Worm (Caenorhabditis elegans) whole organism, early embryonic: ENCODE data around the gene mcm-7.

Experiments
- B0310.2 ChIP-seq: sonication (generic microtip); optimal IDR thresholded peaks from 2 replicates; lab custom pipeline; 2016; ENCODE audit warnings: mild to moderate bottlenecking, missing genetic modification characterization, missing compliant biosample characterization
- F13C5.2 ChIP-seq: sonication (generic microtip); optimal IDR thresholded peaks from 2 replicates; lab custom pipeline; 2017; ENCODE audit warnings: mild to moderate bottlenecking, missing genetic modification characterization, inconsistent platforms, missing compliant biosample characterization
- aly-1 ChIP-seq: sonication (generic microtip); optimal IDR thresholded peaks from 2 replicates; lab custom pipeline; 2016; ENCODE audit warnings: missing genetic modification characterization, missing compliant biosample characterization
- ama-1 ChIP-seq: fragments of 150-350 bp; optimal IDR thresholded peaks from 2 replicates; lab custom pipeline; 2014
- ceh-13 ChIP-seq: fragments of 200-800 bp; sonication (Bioruptor generic); optimal IDR thresholded peaks from 2 replicates; lab custom pipeline; 2018; ENCODE audit warnings: mild to moderate bottlenecking, missing genetic modification characterization, missing compliant biosample characterization
- ceh-36 ChIP-seq: sonication (generic microtip); optimal IDR thresholded peaks from 2 replicates; lab custom pipeline; 2016; ENCODE audit warnings: missing genetic modification characterization, inconsistent platforms, missing compliant biosample characterization
- ets-7 ChIP-seq: sonication (generic microtip); optimal IDR thresholded peaks from 2 replicates; lab custom pipeline; 2016; ENCODE audit warnings: missing genotype, missing genetic modification characterization, missing compliant biosample characterization
- flt-1 ChIP-seq: fragments of 200-800 bp; sonication (Bioruptor generic); IDR thresholded peaks from 2 replicates; pipeline ENCODE4 v1.3.6; 2022; ENCODE audit warnings: missing genetic modification characterization, missing compliant biosample characterization
- hmbx-1 ChIP-seq: sonication (generic microtip); optimal IDR thresholded peaks from 2 replicates; lab custom pipeline; 2016; ENCODE audit warnings: mild to moderate bottlenecking, missing genetic modification characterization, missing compliant biosample characterization
- hmg-4 ChIP-seq: fragments of 200-800 bp; sonication (Bioruptor generic); optimal IDR thresholded peaks from 2 replicates; lab custom pipeline; 2018; ENCODE audit warnings: mild to moderate bottlenecking, missing genetic modification characterization, missing compliant biosample characterization
- hnd-1 ChIP-seq: sonication (generic microtip); optimal IDR thresholded peaks from 2 replicates; lab custom pipeline; 2016; ENCODE audit warnings: missing genetic modification characterization, missing compliant biosample characterization
- pes-1 ChIP-seq: fragments of 200-800 bp; sonication (Bioruptor generic); IDR thresholded peaks from 2 replicates; pipeline ENCODE4 v1.3.6; 2022; ENCODE audit warnings: missing genetic modification reagents, missing genetic modification characterization, missing compliant biosample characterization
- scrt-1 ChIP-seq: fragments of 200-800 bp; sonication (Bioruptor generic); IDR thresholded peaks from 2 replicates; pipeline ENCODE4 v1.3.6; 2022; ENCODE audit warnings: missing genetic modification characterization, missing compliant biosample characterization
- sea-1 ChIP-seq: fragments of 200-800 bp; sonication (Bioruptor generic); conservative IDR thresholded peaks from 2 replicates; pipeline ENCODE4 v1.3.6; 2022; ENCODE audit warnings: missing genetic modification characterization, missing compliant biosample characterization
- tbx-11 ChIP-seq: fragments of 200-800 bp; sonication (Bioruptor generic); IDR thresholded peaks from 2 replicates; pipeline ENCODE4 v1.3.6; 2022; ENCODE audit warnings: missing genetic modification characterization, missing compliant biosample characterization
- tbx-37 ChIP-seq: fragments of 200-800 bp; sonication (Bioruptor generic); conservative IDR thresholded peaks from 2 replicates; pipeline ENCODE4 v1.3.6; 2022; ENCODE audit warnings: missing genetic modification reagents, missing genetic modification characterization, missing compliant biosample characterization
- tra-4 ChIP-seq: sonication (generic microtip); optimal IDR thresholded peaks from 2 replicates; lab custom pipeline; 2017; ENCODE audit warnings: missing genetic modification characterization, missing compliant biosample characterization

The mcm-7 gene

ce11 chrV:4346799-4347198, at the start of gene mcm-7:
TSS of gene mcm-7 (plus strand) at chrV:4347166.
- no peak for TF ChIP-seq tbx-37 (GFP tag; lab: Robert Waterston, UW)
- TF ChIP-seq F13C5.2 (tag; lab: Kevin White, UChicago): no peak
- no peak for TF ChIP-seq ets-7 (tag; lab: Kevin White, UChicago)
- no peak for TF ChIP-seq flt-1 (GFP tag; lab: Robert Waterston, UW)
- TF ChIP-seq tra-4 (tag; lab: Kevin White, UChicago): no peak
- no peak for TF ChIP-seq hmg-4
- no peak for TF ChIP-seq B0310.2 (tag; lab: Kevin White, UChicago)
- TF ChIP-seq tbx-11 (GFP tag; lab: Robert Waterston, UW): no peak
- TF ChIP-seq pes-1 (GFP tag; lab: Robert Waterston, UW): no peak
- no peak for TF ChIP-seq ceh-13 (GFP tag; lab: Kevin White, UChicago)
- no peak for TF ChIP-seq ama-1
- TF ChIP-seq ceh-36: no peak
- TF ChIP-seq hmbx-1 (tag; lab: Kevin White, UChicago): no peak
- no peak for TF ChIP-seq scrt-1 (GFP tag; lab: Robert Waterston, UW)
- no peak for TF ChIP-seq sea-1 (GFP tag; lab: Robert Waterston, UW)

ce11 chrV:4298579-4298978, 48.4 kb upstream of the mcm-7 start, which contains the start of gene ZC132.11:
TSS of gene ZC132.11 (minus strand) at chrV:4298679.
- TF ChIP-seq tbx-11 (GFP tag; lab: Robert Waterston, UW): no peak
- no peak for TF ChIP-seq flt-1 (GFP tag; lab: Robert Waterston, UW)
- TF ChIP-seq hmbx-1 (tag; lab: Kevin White, UChicago): no peak

ce11 chrV:4299741-4300140, 47.2 kb upstream of the mcm-7 start, which contains the start of gene ZC132.3:
TSS of gene ZC132.3 (minus strand) at chrV:4299841.
- TF ChIP-seq hmbx-1 (tag; lab: Kevin White, UChicago) (no peak), ama-1 (no peak), sea-1 (GFP tag; lab: Robert Waterston, UW) (no peak), hnd-1 (no peak), ets-7 (tag; lab: Kevin White, UChicago) (no peak), tbx-11 (GFP tag; lab: Robert Waterston, UW) (no peak), aly-1 (no peak), pes-1 (GFP tag; lab: Robert Waterston, UW) (no peak), ceh-13 (GFP tag; lab: Kevin White, UChicago) (no peak), scrt-1 (GFP tag; lab: Robert Waterston, UW) (no peak), flt-1 (GFP tag; lab: Robert Waterston, UW) (no peak), tra-4 (tag; lab: Kevin White, UChicago) (no peak), B0310.2 (tag; lab: Kevin White, UChicago) (no peak), ceh-36 (no peak)

ce11 chrV:4302842-4303241, 44.1 kb upstream of the mcm-7 start:
- TF ChIP-seq hmbx-1 (tag; lab: Kevin White, UChicago) (no peak), pes-1 (GFP tag; lab: Robert Waterston, UW) (no peak), aly-1 (no peak)

ce11 chrV:4303793-4304192, 43.2 kb upstream of the mcm-7 start:
- TF ChIP-seq tra-4 (tag; lab: Kevin White, UChicago) (no peak), F13C5.2 (tag; lab: Kevin White, UChicago) (no peak), flt-1 (GFP tag; lab: Robert Waterston, UW) (no peak), pes-1 (GFP tag; lab: Robert Waterston, UW) (no peak), B0310.2 (tag; lab: Kevin White, UChicago) (no peak)

ce11 chrV:4304240-4304639, 42.7 kb upstream of the mcm-7 start:
- no peak for TF ChIP-seq ceh-36
- no peak for TF ChIP-seq tra-4 (tag; lab: Kevin White, UChicago)
- no peak for TF ChIP-seq hmbx-1 (tag; lab: Kevin White, UChicago)
- TF ChIP-seq tbx-37 (GFP tag; lab: Robert Waterston, UW): no peak
- TF ChIP-seq ceh-13 (GFP tag; lab: Kevin White, UChicago): no peak
- TF ChIP-seq ama-1: no peak
- TF ChIP-seq tbx-11 (GFP tag; lab: Robert Waterston, UW): no peak
- TF ChIP-seq aly-1: no peak
- no peak for TF ChIP-seq scrt-1 (GFP tag; lab: Robert Waterston, UW)
- TF ChIP-seq hmg-4: no peak
- TF ChIP-seq B0310.2 (tag; lab: Kevin White, UChicago): no peak
- TF ChIP-seq sea-1 (GFP tag; lab: Robert Waterston, UW): no peak

ce11 chrV:4310414-4310813, 36.6 kb upstream of the mcm-7 start:
- TF ChIP-seq flt-1 (GFP tag; lab: Robert Waterston, UW) (peak; percentile 23; the same call in 1 of the 2 replicates), scrt-1 (GFP tag; lab: Robert Waterston, UW) (peak; percentile 46; the same call in 1 of the 2 replicates), sea-1 (GFP tag; lab: Robert Waterston, UW) (0 out of 2 replicates have a peak, but pooled peaks have one; percentile 35), pes-1 (GFP tag; lab: Robert Waterston, UW) (peak; percentile 68)

ce11 chrV:4315057-4315456, 31.9 kb upstream of the mcm-7 start, which contains the start of gene srh-192:
TSS of gene srh-192 (minus strand) at chrV:4315157.
- TF ChIP-seq hmg-4: no peak

- no peak for TF ChIP-seq pes-1 (GFP tag; lab: Robert Waterston, UW)
- TF ChIP-seq ets-7 (tag; lab: Kevin White, UChicago): no peak
- TF ChIP-seq tbx-11 (GFP tag; lab: Robert Waterston, UW): no peak
- no peak for TF ChIP-seq aly-1
- TF ChIP-seq ceh-13 (GFP tag; lab: Kevin White, UChicago): no peak
- no peak for TF ChIP-seq ceh-36
- no peak for TF ChIP-seq flt-1 (GFP tag; lab: Robert Waterston, UW)
- no peak for TF ChIP-seq B0310.2 (tag; lab: Kevin White, UChicago)
- no peak for TF ChIP-seq tra-4 (tag; lab: Kevin White, UChicago)
- no peak for TF ChIP-seq tbx-37 (GFP tag; lab: Robert Waterston, UW)
- TF ChIP-seq hnd-1: no peak
- TF ChIP-seq F13C5.2 (tag; lab: Kevin White, UChicago): no peak
- no peak for TF ChIP-seq sea-1 (GFP tag; lab: Robert Waterston, UW)
- no peak for TF ChIP-seq hmg-4
- TF ChIP-seq hmbx-1 (tag; lab: Kevin White, UChicago): no peak
Observed at ce11 chrV:4319867-4320266, 27.1 kb upstream of the mcm-7 start, which contains the start of gene ZC132.9. TSS of gene ZC132.9 (minus strand) at chrV:4319967.
